Fruit fly (Drosophila melanogaster): Measurements from ENCODE around the gene CG13877.

DNA sequence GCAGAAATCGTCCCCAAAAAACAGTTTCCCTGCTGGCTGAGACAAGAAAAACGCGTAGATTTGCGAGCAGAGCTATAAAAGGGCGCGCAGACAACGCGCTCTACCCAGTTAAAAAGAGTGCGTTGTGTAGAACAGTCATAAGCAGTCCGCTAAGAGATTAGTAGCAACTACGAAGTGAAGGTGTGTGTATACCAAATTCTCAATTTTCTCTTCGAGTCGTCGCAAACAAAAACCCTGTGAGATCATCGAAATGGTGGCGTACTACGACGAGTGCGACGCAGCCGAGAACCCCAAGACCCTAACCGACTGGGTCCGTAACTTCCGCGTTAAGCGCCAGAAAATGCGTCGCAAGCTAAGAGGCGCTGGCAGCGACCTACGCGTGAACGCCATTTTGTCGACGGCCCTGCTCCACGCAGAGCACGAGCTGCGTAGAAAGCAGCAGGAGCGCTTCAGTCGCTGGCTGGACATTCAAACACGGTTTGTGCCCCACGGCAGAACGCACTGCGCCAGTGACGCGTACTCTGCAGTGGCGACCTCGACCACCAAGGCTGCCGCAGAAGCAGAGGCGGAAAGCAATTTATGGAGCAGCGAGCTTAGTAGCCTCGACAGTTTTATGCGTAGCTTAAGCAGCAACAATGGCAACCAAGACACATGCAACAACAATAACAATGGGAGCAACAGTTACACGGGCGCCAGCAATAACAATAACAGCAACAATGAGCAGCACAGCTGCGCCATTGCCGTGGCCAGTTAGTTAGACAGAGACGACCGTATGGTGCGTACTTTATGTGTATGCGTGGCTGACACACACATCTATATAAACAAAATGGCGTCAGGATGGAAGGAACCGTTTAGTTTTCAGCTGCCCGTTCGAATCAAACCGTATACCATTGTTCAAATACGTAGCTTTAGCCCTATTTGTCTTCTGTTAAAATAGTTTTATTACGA is 6.4 kb downstream of the CG13877 start:
- TF ChIP-seq CG7368 (GFP tag; optimal IDR thresholded peaks at IDR 0.05) (peak; percentile 26), CG16779 (tag; optimal IDR thresholded peaks at IDR 0.05) (no peak), Eip75B (GFP tag; optimal IDR thresholded peaks at IDR 0.05) (no peak), Hr4 (GFP tag; optimal IDR thresholded peaks at IDR 0.05) (no peak), CG8319 (GFP tag; optimal IDR thresholded peaks at IDR 0.05) (no peak), Lpt (GFP tag; optimal IDR thresholded peaks at IDR 0.05) (no peak), CG10669 (GFP tag; optimal IDR thresholded peaks at IDR 0.05) (no peak), CG11762 (GFP tag; optimal IDR thresholded peaks at IDR 0.05; ENCODE audit: insufficient read depth) (no peak), Hr39 (GFP tag; optimal IDR thresholded peaks at IDR 0.05) (no peak), CG6854 (GFP tag; optimal IDR thresholded peaks at IDR 0.05) (no peak), CG10631 (GFP tag; optimal IDR thresholded peaks at IDR 0.05) (no peak), CG3032 (tag; optimal IDR thresholded peaks at IDR 0.05) (no peak), net (GFP tag; optimal IDR thresholded peaks at IDR 0.05) (no peak)

All from whole organism, prepupa.